Worm (Caenorhabditis elegans) whole organism, young adult: Measurements from ENCODE around the gene lim-6.
A peak's percentile ranks its signal among the peaks of the same experiment; 100 is the strongest.

Experiments
- B0336.3 ChIP-seq: fragments of 200-800 bp; sonication (Bioruptor generic); IDR thresholded peaks from 2 replicates; pipeline ENCODE4 v1.3.6; 2022; ENCODE audit warnings: missing genetic modification characterization, missing compliant biosample characterization
- C17E4.6 ChIP-seq: fragments of 200-800 bp; sonication (Bioruptor generic); IDR thresholded peaks from 2 replicates; pipeline ENCODE4 v1.3.6; 2022; ENCODE audit warnings: missing genetic modification reagents, missing genetic modification characterization, missing compliant biosample characterization
- F10E7.11 ChIP-seq: sonication (generic microtip); optimal IDR thresholded peaks from 2 replicates; lab custom pipeline; 2017; ENCODE audit warnings: mild to moderate bottlenecking, missing genetic modification characterization, moderate library complexity, missing compliant biosample characterization
- F37B4.10 ChIP-seq: fragments of 200-800 bp; sonication (Bioruptor generic); IDR thresholded peaks from 2 replicates; pipeline ENCODE4 v1.3.6; 2022; ENCODE audit warnings: missing genetic modification characterization, missing compliant biosample characterization
- F49E8.2 ChIP-seq: sonication (generic microtip); optimal IDR thresholded peaks from 3 replicates; lab custom pipeline; 2017; ENCODE audit warnings: missing genetic modification characterization, mild to moderate bottlenecking, missing compliant biosample characterization, antibody characterized with exemption, moderate library complexity; ENCODE audit not compliant: insufficient read depth
- F57A8.1 ChIP-seq: fragments of 200-800 bp; sonication (Bioruptor generic); optimal IDR thresholded peaks from 2 replicates; lab custom pipeline; 2018; ENCODE audit warnings: mild to moderate bottlenecking, missing genetic modification characterization, moderate library complexity, missing compliant biosample characterization
- K12H6.12 ChIP-seq: fragments of 200-800 bp; sonication (Bioruptor generic); optimal IDR thresholded peaks from 2 replicates; lab custom pipeline; 2018; ENCODE audit warnings: mild to moderate bottlenecking, missing genetic modification characterization, missing compliant biosample characterization
- Y53F4B.3 ChIP-seq: fragments of 200-800 bp; sonication (Bioruptor generic); IDR thresholded peaks from 2 replicates; pipeline ENCODE4 v1.3.6; 2022; ENCODE audit warnings: missing genetic modification reagents, missing genetic modification characterization, missing compliant biosample characterization
- Y53G8AR.9 ChIP-seq: fragments of 200-800 bp; sonication (Bioruptor generic); conservative IDR thresholded peaks from 2 replicates; pipeline ENCODE4 v1.3.6; 2022; ENCODE audit warnings: missing genetic modification reagents, missing genetic modification characterization, missing compliant biosample characterization
- ZK185.1 ChIP-seq: sonication (generic microtip); optimal IDR thresholded peaks from 2 replicates; lab custom pipeline; 2016; ENCODE audit warnings: mild to moderate bottlenecking, missing genetic modification characterization, missing compliant biosample characterization; ENCODE audit not compliant: poor library complexity, severe bottlenecking
- akir-1 ChIP-seq: fragments of 200-800 bp; sonication (Bioruptor generic); optimal IDR thresholded peaks from 2 replicates; lab custom pipeline; 2018; ENCODE audit warnings: mild to moderate bottlenecking, missing genetic modification characterization, moderate library complexity, missing compliant biosample characterization
- aptf-3 ChIP-seq: fragments of 200-800 bp; sonication (Bioruptor generic); IDR thresholded peaks from 2 replicates; pipeline ENCODE4 v1.3.6; 2022; ENCODE audit warnings: missing genetic modification characterization, missing compliant biosample characterization
- atf-7 ChIP-seq: sonication (generic microtip); optimal IDR thresholded peaks from 2 replicates; lab custom pipeline; 2017; ENCODE audit warnings: mild to moderate bottlenecking, missing genetic modification characterization, missing compliant biosample characterization
- attf-5 ChIP-seq: fragments of 200-800 bp; sonication (Bioruptor generic); optimal IDR thresholded peaks from 2 replicates; lab custom pipeline; 2018; ENCODE audit warnings: mild to moderate bottlenecking, missing genetic modification characterization, missing compliant biosample characterization
- bed-1 ChIP-seq: fragments of 200-800 bp; sonication (Bioruptor generic); IDR thresholded peaks from 2 replicates; pipeline ENCODE4 v1.3.6; 2022; ENCODE audit warnings: missing genetic modification reagents, missing genetic modification characterization, missing compliant biosample characterization
- ccch-3 ChIP-seq: fragments of 200-800 bp; sonication (Bioruptor generic); optimal IDR thresholded peaks from 2 replicates; lab custom pipeline; 2018; ENCODE audit warnings: mild to moderate bottlenecking, missing genetic modification characterization, missing compliant biosample characterization
- cebp-1 ChIP-seq, 2 experiments: fragments of 200-800 bp in 1 of 2; sonication (Bioruptor generic) in 1 of 2; sonication (generic microtip) in 1 of 2; IDR thresholded peaks in 1 of 2; optimal IDR thresholded peaks in 1 of 2; 2 replicates each; pipeline versions ENCODE4 v1.3.6 to Lab custom; 2017 to 2022; ENCODE audit warnings: missing compliant biosample characterization in 2 of 2, missing genetic modification characterization in 2 of 2, mild to moderate bottlenecking in 1 of 2, missing genetic modification reagents in 1 of 2, moderate library complexity in 1 of 2
- ceh-40 ChIP-seq: fragments of 200-800 bp; sonication (Bioruptor generic); IDR thresholded peaks from 2 replicates; pipeline ENCODE4 v1.3.6; 2022; ENCODE audit warnings: missing genetic modification characterization, missing compliant biosample characterization
- ceh-91 ChIP-seq: fragments of 200-800 bp; sonication (Bioruptor generic); IDR thresholded peaks from 2 replicates; pipeline ENCODE4 v1.3.6; 2022; ENCODE audit warnings: missing genetic modification reagents, missing genetic modification characterization, missing compliant biosample characterization
- dox-1 ChIP-seq: fragments of 200-800 bp; sonication (Bioruptor generic); IDR thresholded peaks from 2 replicates; pipeline ENCODE4 v1.3.6; 2022; ENCODE audit warnings: missing genetic modification reagents, missing genetic modification characterization, missing compliant biosample characterization
- dpff-1 ChIP-seq: sonication (generic microtip); optimal IDR thresholded peaks from 2 replicates; lab custom pipeline; 2017; ENCODE audit warnings: mild to moderate bottlenecking, missing genetic modification characterization, missing compliant biosample characterization
- efl-1 ChIP-seq: fragments of 150-350 bp; optimal IDR thresholded peaks from 2 replicates; lab custom pipeline; 2014; ENCODE audit warnings: missing biosample characterization, missing genetic modification reagents, missing genetic modification characterization
- egl-18 ChIP-seq: fragments of 200-800 bp; sonication (Bioruptor generic); IDR thresholded peaks from 2 replicates; pipeline ENCODE4 v1.3.6; 2022; ENCODE audit warnings: missing genetic modification reagents, missing genetic modification characterization, missing compliant biosample characterization
- egrh-3 ChIP-seq: fragments of 200-800 bp; sonication (Bioruptor generic); IDR thresholded peaks from 2 replicates; pipeline ENCODE4 v1.3.6; 2022; ENCODE audit warnings: missing genetic modification reagents, missing genetic modification characterization, missing compliant biosample characterization
- fkh-3 ChIP-seq: sonication (generic microtip); optimal IDR thresholded peaks from 2 replicates; lab custom pipeline; 2016; ENCODE audit warnings: mild to moderate bottlenecking, missing genetic modification characterization, missing compliant biosample characterization
- hlh-12 ChIP-seq: sonication (generic microtip); optimal IDR thresholded peaks from 2 replicates; lab custom pipeline; 2016; ENCODE audit warnings: missing genetic modification characterization, missing compliant biosample characterization
- hmg-20 ChIP-seq: fragments of 200-800 bp; sonication (Bioruptor generic); IDR thresholded peaks from 2 replicates; pipeline ENCODE4 v1.3.6; 2022; ENCODE audit warnings: missing genetic modification reagents, missing genetic modification characterization, missing compliant biosample characterization
- hrde-1 ChIP-seq: sonication (generic microtip); optimal IDR thresholded peaks from 2 replicates; lab custom pipeline; 2016; ENCODE audit warnings: missing genetic modification characterization, mild to moderate bottlenecking, missing compliant biosample characterization, moderate library complexity, missing genotype, missing genetic modification reagents, borderline replicate concordance
- hsf-1 ChIP-seq: fragments of 200-800 bp; sonication (Bioruptor generic); IDR thresholded peaks from 2 replicates; pipeline ENCODE4 v1.3.6; 2022; ENCODE audit warnings: missing genetic modification reagents, missing genetic modification characterization, missing compliant biosample characterization
- lag-1 ChIP-seq: fragments of 200-800 bp; sonication (Bioruptor generic); IDR thresholded peaks from 2 replicates; pipeline ENCODE4 v1.3.6; 2022; ENCODE audit warnings: missing genetic modification reagents, missing genetic modification characterization, missing compliant biosample characterization
- lin-35 ChIP-seq, 3 experiments: fragments of 150-350 bp in 2 of 3; sonication (generic microtip) in 1 of 3; optimal IDR thresholded peaks; 2 replicates each; lab custom pipeline; 2014 to 2018; ENCODE audit warnings: missing biosample characterization in 3 of 3, missing genetic modification characterization in 3 of 3, missing genetic modification reagents in 3 of 3
- lir-1 ChIP-seq: fragments of 200-800 bp; sonication (Bioruptor generic); conservative IDR thresholded peaks from 2 replicates; pipeline ENCODE4 v1.3.6; 2022; ENCODE audit warnings: missing genetic modification reagents, missing genetic modification characterization, missing compliant biosample characterization
- lsy-27 ChIP-seq: sonication (generic microtip); optimal IDR thresholded peaks from 2 replicates; lab custom pipeline; 2017; ENCODE audit warnings: missing genetic modification characterization, mild to moderate bottlenecking, missing compliant biosample characterization, antibody characterized with exemption, missing genotype, borderline replicate concordance; ENCODE audit not compliant: insufficient read depth
- madf-3 ChIP-seq: fragments of 200-800 bp; sonication (Bioruptor generic); IDR thresholded peaks from 2 replicates; pipeline ENCODE4 v1.3.6; 2022; ENCODE audit warnings: missing genetic modification reagents, missing genetic modification characterization, missing compliant biosample characterization
- madf-6 ChIP-seq: fragments of 200-800 bp; sonication (Bioruptor generic); IDR thresholded peaks from 2 replicates; pipeline ENCODE4 v1.3.6; 2022; ENCODE audit warnings: missing genetic modification reagents, missing genetic modification characterization, missing compliant biosample characterization
- mcd-1 ChIP-seq: fragments of 200-800 bp; sonication (Bioruptor generic); IDR thresholded peaks from 2 replicates; pipeline ENCODE4 v1.3.6; 2022; ENCODE audit warnings: missing genetic modification reagents, missing genetic modification characterization, missing compliant biosample characterization
- nfya-2 ChIP-seq: fragments of 200-800 bp; sonication (Bioruptor generic); IDR thresholded peaks from 2 replicates; pipeline ENCODE4 v1.3.6; 2022; ENCODE audit warnings: missing genetic modification reagents, missing genetic modification characterization, missing compliant biosample characterization
- nhr-120 ChIP-seq: fragments of 200-800 bp; sonication (Bioruptor generic); IDR thresholded peaks from 2 replicates; pipeline ENCODE4 v1.3.6; 2022; ENCODE audit warnings: missing genetic modification characterization, missing compliant biosample characterization
- nhr-179 ChIP-seq: sonication (generic microtip); optimal IDR thresholded peaks from 2 replicates; lab custom pipeline; 2016; ENCODE audit warnings: mild to moderate bottlenecking, missing genetic modification characterization, missing compliant biosample characterization
- nhr-80 ChIP-seq: sonication (generic microtip); optimal IDR thresholded peaks from 2 replicates; lab custom pipeline; 2016; ENCODE audit warnings: missing genetic modification characterization, missing compliant biosample characterization
- pha-4 ChIP-seq: fragments of 150-350 bp; sonication (generic microtip); optimal IDR thresholded peaks from 2 replicates; lab custom pipeline; 2014; ENCODE audit warnings: missing biosample characterization, missing genetic modification reagents, missing genetic modification characterization
- rec-8 ChIP-seq, 2 experiments: sonication (generic microtip); optimal IDR thresholded peaks; 2 replicates each; lab custom pipeline; 2016; ENCODE audit warnings: mild to moderate bottlenecking in 2 of 2, missing genetic modification characterization in 2 of 2, missing genetic modification reagents in 2 of 2, missing genotype in 2 of 2, missing biosample characterization in 1 of 2, missing compliant biosample characterization in 1 of 2, moderate library complexity in 1 of 2
- tbx-9 ChIP-seq: sonication (generic microtip); optimal IDR thresholded peaks from 2 replicates; lab custom pipeline; 2016; ENCODE audit warnings: borderline replicate concordance, missing genetic modification characterization, inconsistent platforms, missing compliant biosample characterization
- unc-62 ChIP-seq: fragments of 150-350 bp; optimal IDR thresholded peaks from 2 replicates; lab custom pipeline; 2014; ENCODE audit warnings: missing biosample characterization, missing genetic modification reagents, missing genetic modification characterization
- xnd-1 ChIP-seq: sonication (generic microtip); optimal IDR thresholded peaks from 2 replicates; lab custom pipeline; 2016; ENCODE audit warnings: missing genotype, missing genetic modification reagents, missing genetic modification characterization, missing compliant biosample characterization
- ztf-18 ChIP-seq: sonication (generic microtip); optimal IDR thresholded peaks from 2 replicates; lab custom pipeline; 2016; ENCODE audit warnings: missing genotype, mild to moderate bottlenecking, missing genetic modification characterization, missing compliant biosample characterization
- ztf-25 ChIP-seq: fragments of 200-800 bp; sonication (Bioruptor generic); IDR thresholded peaks from 2 replicates; pipeline ENCODE4 v1.3.6; 2022; ENCODE audit warnings: missing genetic modification reagents, missing genetic modification characterization, missing compliant biosample characterization
- ztf-28 ChIP-seq: fragments of 200-800 bp; sonication (Bioruptor generic); IDR thresholded peaks from 2 replicates; pipeline ENCODE4 v1.3.6; 2022; ENCODE audit warnings: missing genetic modification reagents, missing genetic modification characterization, missing compliant biosample characterization

lim-6 gene

ce11 chrX:1128503-1129036, 56.3 kb downstream of the lim-6 start, which contains the start of gene snx-1:
TSS of gene snx-1 (plus strand) at chrX:1128986.
- no peak for TF ChIP-seq hlh-12 (tag; lab: Kevin White, UChicago)
- TF ChIP-seq hmg-20 (GFP tag; lab: Robert Waterston, UW), result no peak
- TF ChIP-seq egl-18 (GFP tag; lab: Robert Waterston, UW), result no peak
- no peak for TF ChIP-seq aptf-3 (GFP tag; lab: Robert Waterston, UW)
- no peak for TF ChIP-seq lsy-27
- TF ChIP-seq efl-1 (GFP tag; lab: Kevin White, UChicago), result no peak
- TF ChIP-seq tbx-9 (tag; lab: Kevin White, UChicago), result no peak
- peak; percentile 73 for TF ChIP-seq egrh-3 (GFP tag; lab: Robert Waterston, UW)
- no peak for TF ChIP-seq unc-62 (GFP tag; lab: Kevin White, UChicago)
- no peak for TF ChIP-seq lir-1 (GFP tag; lab: Robert Waterston, UW)
- TF ChIP-seq madf-3, result no peak
- TF ChIP-seq nhr-80 (tag; lab: Kevin White, UChicago), result peak; percentile 85
- TF ChIP-seq nhr-179 (tag; lab: Kevin White, UChicago), result no peak
- no peak for TF ChIP-seq ceh-91 (GFP tag; lab: Robert Waterston, UW)
- peak; percentile 43; the same call in 1 of the 2 replicates for TF ChIP-seq cebp-1 (GFP tag; IDR thresholded peaks at IDR 0.05; lab: Robert Waterston, UW)
- peak; percentile 65 for TF ChIP-seq cebp-1 (tag; optimal IDR thresholded peaks at IDR 0.05; lab: Kevin White, UChicago)
- no peak for TF ChIP-seq Y53G8AR.9
- no peak for TF ChIP-seq ztf-18 (tag; lab: Kevin White, UChicago)
- no peak for TF ChIP-seq fkh-3 (tag; lab: Kevin White, UChicago)
- no peak for TF ChIP-seq nhr-120 (GFP tag; lab: Robert Waterston, UW)
- no peak for TF ChIP-seq F57A8.1 (GFP tag; lab: Kevin White, UChicago)
- TF ChIP-seq atf-7, result no peak
- 0 out of 2 replicates have a peak, but pooled peaks have one; percentile 19 for TF ChIP-seq B0336.3 (GFP tag; lab: Robert Waterston, UW)
- no peak for TF ChIP-seq bed-1
- TF ChIP-seq ztf-25 (GFP tag; lab: Robert Waterston, UW), result no peak
- no peak for TF ChIP-seq lin-35 (GFP tag; optimal IDR thresholded peaks at IDR 0.05; lab: Kevin White, UChicago)
- no peak for TF ChIP-seq dpff-1 (tag; lab: Kevin White, UChicago)
- no peak for TF ChIP-seq lag-1 (GFP tag; lab: Robert Waterston, UW)
- TF ChIP-seq madf-6 (GFP tag; lab: Robert Waterston, UW), result no peak
- no peak for TF ChIP-seq hrde-1 (tag; lab: Kevin White, UChicago)
- peak; percentile 76; the same call in 1 of the 2 replicates for TF ChIP-seq dox-1 (GFP tag; lab: Robert Waterston, UW)
- peak; percentile 5 for TF ChIP-seq pha-4 (tag; lab: Kevin White, UChicago)
- TF ChIP-seq ztf-28 (GFP tag; lab: Robert Waterston, UW), result no peak
- no peak for TF ChIP-seq nfya-2 (GFP tag; lab: Robert Waterston, UW)
- TF ChIP-seq C17E4.6 (GFP tag; lab: Robert Waterston, UW), result no peak
- TF ChIP-seq xnd-1, result no peak
- peak; percentile 90 for TF ChIP-seq mcd-1
- no peak for TF ChIP-seq ceh-40
- TF ChIP-seq K12H6.12 (tag; lab: Kevin White, UChicago), result no peak
- no peak for TF ChIP-seq akir-1 (GFP tag; lab: Kevin White, UChicago)
- TF ChIP-seq ccch-3, result no peak
- TF ChIP-seq Y53F4B.3, result no peak
- TF ChIP-seq attf-5 (GFP tag; lab: Kevin White, UChicago), result peak; percentile 71
- no peak for TF ChIP-seq F49E8.2 (tag; lab: Kevin White, UChicago)
- TF ChIP-seq F37B4.10 (GFP tag; lab: Robert Waterston, UW), result no peak
- TF ChIP-seq rec-8 (tag; optimal IDR thresholded peaks at IDR 0.05; lab: Kevin White, UChicago), result no peak
- no peak for TF ChIP-seq ZK185.1 (tag; lab: Kevin White, UChicago)
- no peak for TF ChIP-seq hsf-1 (GFP tag; lab: Robert Waterston, UW)
- no peak for TF ChIP-seq F10E7.11 (tag; lab: Kevin White, UChicago)
